Worm (Caenorhabditis elegans) whole organism, L4 larva: ENCODE data around the gene srh-195.

ENCODE experiments used
- F10B5.3 ChIP-seq: sonication (generic microtip); optimal IDR thresholded peaks from 2 replicates; lab custom pipeline; 2016; ENCODE audit warnings: mild to moderate bottlenecking, missing genetic modification characterization, missing compliant biosample characterization
- R02D3.7 ChIP-seq: fragments of 150-350 bp; sonication (generic microtip); optimal IDR thresholded peaks from 3 replicates; lab custom pipeline; 2014; ENCODE audit warnings: missing biosample characterization, missing genetic modification characterization
- Y75B8A.6 ChIP-seq: fragments of 200-800 bp; sonication (Bioruptor generic); IDR thresholded peaks from 2 replicates; pipeline ENCODE4 v1.3.6; 2022; ENCODE audit warnings: missing genetic modification reagents, missing genetic modification characterization, missing compliant biosample characterization
- aha-1 ChIP-seq: fragments of 150-350 bp; peaks from one replicate; lab custom pipeline; 2014; ENCODE audit warnings: missing biosample characterization, missing genetic modification characterization
- ceh-20 ChIP-seq: fragments of 200-800 bp; sonication (Bioruptor generic); IDR thresholded peaks from 2 replicates; pipeline ENCODE4 v1.3.6; 2022; ENCODE audit warnings: missing genetic modification reagents, missing genetic modification characterization, missing compliant biosample characterization
- ceh-28 ChIP-seq: fragments of 150-350 bp; optimal IDR thresholded peaks from 2 replicates; lab custom pipeline; 2014; ENCODE audit warnings: missing biosample characterization, missing genetic modification reagents, missing genetic modification characterization
- ceh-32 ChIP-seq: sonication (generic microtip); optimal IDR thresholded peaks from 2 replicates; lab custom pipeline; 2016; ENCODE audit warnings: mild to moderate bottlenecking, missing genetic modification characterization, missing compliant biosample characterization; ENCODE audit not compliant: poor library complexity
- ceh-44 ChIP-seq: fragments of 200-800 bp; sonication (Bioruptor generic); IDR thresholded peaks from 2 replicates; pipeline ENCODE4 v1.3.6; 2022; ENCODE audit warnings: missing genetic modification reagents, missing genetic modification characterization, missing compliant biosample characterization
- ces-1 ChIP-seq: fragments of 150-350 bp; sonication (generic microtip); optimal IDR thresholded peaks from 4 replicates; lab custom pipeline; 2014; ENCODE audit warnings: missing biosample characterization, missing genetic modification reagents, missing genetic modification characterization
- daf-19 ChIP-seq: fragments of 200-800 bp; sonication (Bioruptor generic); conservative IDR thresholded peaks from 2 replicates; pipeline ENCODE4 v1.3.6; 2022; ENCODE audit warnings: missing genetic modification characterization, missing compliant biosample characterization
- dmd-6 ChIP-seq: fragments of 200-800 bp; sonication (Bioruptor generic); IDR thresholded peaks from 2 replicates; pipeline ENCODE4 v1.3.6; 2022; ENCODE audit warnings: missing genetic modification reagents, missing genetic modification characterization, missing compliant biosample characterization
- dmd-9 ChIP-seq: fragments of 200-800 bp; sonication (Bioruptor generic); IDR thresholded peaks from 2 replicates; pipeline ENCODE4 v1.3.6; 2022; ENCODE audit warnings: missing genetic modification reagents, missing genetic modification characterization, missing compliant biosample characterization
- dpl-1 ChIP-seq: fragments of 150-350 bp; optimal IDR thresholded peaks from 2 replicates; lab custom pipeline; 2014; ENCODE audit warnings: missing biosample characterization, missing genetic modification reagents, missing genetic modification characterization
- duxl-1 ChIP-seq: sonication (generic microtip); optimal IDR thresholded peaks from 2 replicates; lab custom pipeline; 2016; ENCODE audit warnings: mild to moderate bottlenecking, missing genetic modification characterization, moderate library complexity, missing compliant biosample characterization; ENCODE audit not compliant: poor library complexity
- fkh-10 ChIP-seq: fragments of 150-350 bp; optimal IDR thresholded peaks from 2 replicates; lab custom pipeline; 2014; ENCODE audit warnings: missing biosample characterization, missing genetic modification reagents, missing genetic modification characterization
- hif-1 ChIP-seq, 2 experiments: sonication (generic microtip); optimal IDR thresholded peaks; 2 replicates each; lab custom pipeline; 2016 to 2017; ENCODE audit warnings: missing compliant biosample characterization in 2 of 2, missing genetic modification characterization in 2 of 2, missing genetic modification reagents in 2 of 2, missing genotype in 2 of 2, mild to moderate bottlenecking in 1 of 2
- hlh-30 ChIP-seq: sonication (generic microtip); optimal IDR thresholded peaks from 2 replicates; lab custom pipeline; 2017; ENCODE audit warnings: antibody characterized with exemption, mild to moderate bottlenecking, missing genetic modification characterization, missing compliant biosample characterization; ENCODE audit not compliant: insufficient read depth
- lim-7 ChIP-seq: fragments of 200-800 bp; sonication (Bioruptor generic); IDR thresholded peaks from 2 replicates; pipeline ENCODE4 v1.3.6; 2022; ENCODE audit warnings: missing genetic modification characterization, missing compliant biosample characterization
- lin-29 ChIP-seq: fragments of 200-800 bp; sonication (Bioruptor generic); IDR thresholded peaks from 2 replicates; pipeline ENCODE4 v1.3.6; 2022; ENCODE audit warnings: missing genetic modification reagents, missing genetic modification characterization, missing compliant biosample characterization
- lin-38 ChIP-seq: fragments of 200-800 bp; sonication (Bioruptor generic); IDR thresholded peaks from 2 replicates; pipeline ENCODE4 v1.3.6; 2022; ENCODE audit warnings: missing genetic modification reagents, missing genetic modification characterization, missing compliant biosample characterization
- lin-39 ChIP-seq: fragments of 150-350 bp; optimal IDR thresholded peaks from 2 replicates; lab custom pipeline; 2014; ENCODE audit warnings: missing biosample characterization, missing genetic modification reagents, missing genetic modification characterization
- mdl-1 ChIP-seq, 2 experiments: fragments of 150-350 bp in 1 of 2; sonication (generic microtip) in 1 of 2; optimal IDR thresholded peaks; 2 replicates each; lab custom pipeline; 2014 to 2017; ENCODE audit warnings: missing biosample characterization in 2 of 2, missing genetic modification characterization in 2 of 2
- nhr-10 ChIP-seq: fragments of 150-350 bp; optimal IDR thresholded peaks from 2 replicates; lab custom pipeline; 2014; ENCODE audit warnings: missing biosample characterization, missing genetic modification characterization
- nhr-102 ChIP-seq: sonication (generic microtip); optimal IDR thresholded peaks from 2 replicates; lab custom pipeline; 2016; ENCODE audit warnings: mild to moderate bottlenecking, missing genetic modification characterization, moderate library complexity, missing compliant biosample characterization
- nhr-48 ChIP-seq: sonication (generic microtip); optimal IDR thresholded peaks from 2 replicates; lab custom pipeline; 2016; ENCODE audit warnings: mild to moderate bottlenecking, missing genetic modification characterization, missing compliant biosample characterization
- php-3 ChIP-seq: fragments of 200-800 bp; sonication (Bioruptor generic); IDR thresholded peaks from 2 replicates; pipeline ENCODE4 v1.3.6; 2022; ENCODE audit warnings: missing genetic modification reagents, missing genetic modification characterization, missing compliant biosample characterization
- rbr-2 ChIP-seq: sonication (generic microtip); optimal IDR thresholded peaks from 2 replicates; lab custom pipeline; 2016; ENCODE audit warnings: missing genotype, missing genetic modification characterization, missing compliant biosample characterization
- saeg-2 ChIP-seq: fragments of 200-800 bp; sonication (Bioruptor generic); IDR thresholded peaks from 2 replicates; pipeline ENCODE4 v1.3.6; 2022; ENCODE audit warnings: missing genetic modification reagents, missing genetic modification characterization, missing compliant biosample characterization
- snpc-1.2 ChIP-seq: fragments of 200-800 bp; sonication (Bioruptor generic); IDR thresholded peaks from 2 replicates; pipeline ENCODE4 v1.3.6; 2022; ENCODE audit warnings: missing genetic modification reagents, missing genetic modification characterization, missing compliant biosample characterization
- tra-1 ChIP-seq: fragments of 200-800 bp; sonication (Bioruptor generic); IDR thresholded peaks from 2 replicates; pipeline ENCODE4 v1.3.6; 2022; ENCODE audit warnings: missing genetic modification reagents, missing genetic modification characterization, missing compliant biosample characterization
- unc-130 ChIP-seq: sonication (generic microtip); optimal IDR thresholded peaks from 2 replicates; lab custom pipeline; 2016; ENCODE audit warnings: missing genetic modification reagents, missing genetic modification characterization, missing compliant biosample characterization
- unc-62 ChIP-seq, 3 experiments: fragments of 150-350 bp in 1 of 3; sonication (generic microtip); optimal IDR thresholded peaks in 2 of 3; peaks in 1 of 3; 1 replicate in 1 of 3; 2 replicates in 2 of 3; lab custom pipeline; 2014 to 2017; ENCODE audit warnings: missing biosample characterization in 3 of 3, missing genetic modification characterization in 3 of 3, missing genetic modification reagents in 3 of 3, missing genotype in 1 of 3
- zag-1 ChIP-seq: fragments of 150-350 bp; optimal IDR thresholded peaks from 2 replicates; lab custom pipeline; 2014; ENCODE audit warnings: missing biosample characterization, missing genetic modification characterization
- zfp-2 ChIP-seq: sonication (generic microtip); optimal IDR thresholded peaks from 2 replicates; lab custom pipeline; 2016; ENCODE audit warnings: mild to moderate bottlenecking, missing genetic modification characterization, missing compliant biosample characterization
- zfp-3 ChIP-seq: fragments of 200-800 bp; sonication (Bioruptor generic); conservative IDR thresholded peaks from 2 replicates; pipeline ENCODE4 v1.3.6; 2022; ENCODE audit warnings: missing genetic modification reagents, missing genetic modification characterization, missing compliant biosample characterization
- zip-11 ChIP-seq: fragments of 200-800 bp; sonication (Bioruptor generic); IDR thresholded peaks from 2 replicates; pipeline ENCODE4 v1.3.6; 2022; ENCODE audit warnings: missing genetic modification characterization, missing compliant biosample characterization
- ztf-11 ChIP-seq: fragments of 150-350 bp; optimal IDR thresholded peaks from 2 replicates; lab custom pipeline; 2014; ENCODE audit warnings: missing biosample characterization, missing genetic modification characterization

The srh-195 gene

ce11 chrII:2145566-2145965, 28.9 kb upstream of the srh-195 start, which contains the start of gene C40A11.6:
TSS of gene C40A11.6 (minus strand) at chrII:2145666.
- TF ChIP-seq nhr-10 (tag; lab: Kevin White, UChicago) (no peak), nhr-48 (tag; lab: Kevin White, UChicago) (no peak), ceh-28 (tag; lab: Kevin White, UChicago) (no peak), R02D3.7 (tag; lab: Kevin White, UChicago) (no peak), nhr-102 (tag; lab: Kevin White, UChicago) (no peak), tra-1 (GFP tag; lab: Robert Waterston, UW) (no peak), lim-7 (GFP tag; lab: Robert Waterston, UW) (no peak), zag-1 (tag; lab: Kevin White, UChicago) (no peak), zfp-2 (no peak), zfp-3 (no peak), ceh-44 (no peak), Y75B8A.6 (GFP tag; lab: Robert Waterston, UW) (no peak)

- TF ChIP-seq F10B5.3 (tag; lab: Kevin White, UChicago) (no peak), unc-62 (GFP tag; optimal IDR thresholded peaks at IDR 0.05 in 1 of 2; lab: Kevin White, UChicago) (peak in 1 of 2 experiments; percentile 50), unc-62 (tag; optimal IDR thresholded peaks at IDR 0.05; lab: Kevin White, UChicago) (no peak)
Measured at ce11 chrII:2140817-2141216, 24.1 kb upstream of the srh-195 start, which contains the start of gene C40A11.3. TSS of gene C40A11.3 (plus strand) at chrII:2141117.

- no peak for TF ChIP-seq php-3 (GFP tag; lab: Robert Waterston, UW)
- no peak for TF ChIP-seq Y75B8A.6 (GFP tag; lab: Robert Waterston, UW)
- no peak for TF ChIP-seq lin-39 (tag; lab: Kevin White, UChicago)
- no peak for TF ChIP-seq aha-1 (tag; lab: Kevin White, UChicago)
- no peak for TF ChIP-seq zip-11 (GFP tag; lab: Robert Waterston, UW)
- no peak for TF ChIP-seq mdl-1 (tag; optimal IDR thresholded peaks at IDR 0.05; lab: Kevin White, UChicago)
- no peak for TF ChIP-seq fkh-10
- TF ChIP-seq R02D3.7 (tag; lab: Kevin White, UChicago): no peak
- TF ChIP-seq zfp-3: no peak
- no peak for TF ChIP-seq ztf-11 (tag; lab: Kevin White, UChicago)
- no peak for TF ChIP-seq ceh-20 (GFP tag; lab: Robert Waterston, UW)
- no peak for TF ChIP-seq rbr-2 (tag; lab: Kevin White, UChicago)
- TF ChIP-seq saeg-2 (GFP tag; lab: Robert Waterston, UW): no peak
- no peak for TF ChIP-seq unc-130 (GFP tag; lab: Kevin White, UChicago)
Measured at ce11 chrII:2138901-2139300, 22.2 kb upstream of the srh-195 start.

DNA sequence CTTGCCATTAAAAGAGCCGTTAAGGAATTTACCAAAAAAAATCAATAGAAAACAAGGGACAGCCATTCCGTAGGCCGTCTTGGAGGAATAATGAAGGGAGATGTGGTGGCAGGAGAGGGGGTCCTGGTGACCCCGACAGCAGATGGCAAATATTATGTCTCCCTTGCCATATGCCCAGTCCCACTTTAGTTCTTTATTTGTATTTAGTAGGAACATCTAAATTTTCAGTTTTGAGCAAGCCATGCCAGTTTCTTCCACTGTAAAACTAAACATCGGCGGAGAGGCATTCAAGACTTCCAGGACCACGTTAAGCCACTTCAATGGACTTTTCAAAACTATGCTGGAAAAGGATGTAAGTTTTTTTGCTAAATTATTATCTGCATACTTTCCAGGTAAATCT, 20.5 kb upstream of the srh-195 start, which contains the start of gene C40A11.4:
Gene C40A11.4, plus strand, starts transcription at position 188 of the 400 bp plus-strand sequence.
- TF ChIP-seq ceh-32 (tag; lab: Kevin White, UChicago): no peak
- no peak for TF ChIP-seq dmd-6 (GFP tag; lab: Robert Waterston, UW)
- no peak for TF ChIP-seq hif-1 (tag; optimal IDR thresholded peaks at IDR 0.05; lab: Kevin White, UChicago)
- TF ChIP-seq hlh-30 (tag; lab: Kevin White, UChicago): no peak
- TF ChIP-seq ceh-28 (tag; lab: Kevin White, UChicago): no peak

DNA sequence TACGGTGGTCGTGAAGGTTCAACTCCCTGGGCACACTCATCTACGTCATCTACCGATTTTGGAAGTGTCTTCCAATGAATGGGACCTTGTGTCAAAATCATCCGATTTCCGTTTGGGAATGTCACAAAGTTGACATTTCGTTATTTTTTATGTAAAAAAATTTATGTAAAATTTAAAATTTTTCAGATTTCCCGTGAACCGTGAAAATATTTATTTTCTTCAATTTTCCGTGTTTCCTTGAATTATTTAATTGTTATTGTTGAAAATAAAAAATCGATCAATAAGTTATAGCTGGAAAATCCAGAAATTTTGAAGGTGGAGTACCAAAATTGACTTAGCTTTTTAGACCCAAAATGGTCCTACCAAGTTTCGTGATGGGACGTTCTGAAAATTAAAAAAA, 18.9 kb upstream of the srh-195 start, which contains the start of gene hpo-7:
Gene hpo-7, minus strand, starts transcription at position 101 of the 400 bp plus-strand sequence.
- TF ChIP-seq dpl-1 (GFP tag; lab: Kevin White, UChicago) (no peak), ces-1 (no peak), F10B5.3 (tag; lab: Kevin White, UChicago) (no peak), snpc-1.2 (GFP tag; lab: Robert Waterston, UW) (no peak), duxl-1 (tag; lab: Kevin White, UChicago) (no peak), daf-19 (GFP tag; lab: Robert Waterston, UW) (no peak), lin-38 (GFP tag; lab: Robert Waterston, UW) (no peak), rbr-2 (tag; lab: Kevin White, UChicago) (no peak), lin-29 (GFP tag; lab: Robert Waterston, UW) (no peak), dmd-9 (GFP tag; lab: Robert Waterston, UW) (no peak)
- TF ChIP-seq, all 104 proteins: peak for 0
